Fruit fly (Drosophila melanogaster): ENCODE measurements around the gene CG11584.

The CG11584 gene

dm6 chrX:14209209-14209781, 28.5 kb downstream of the CG11584 start (continued):
- TF ChIP-seq HmgZ (tag; optimal IDR thresholded peaks at IDR 0.05), result no peak
- TF ChIP-seq NFAT (GFP tag; IDR thresholded peaks at IDR 0.05), result no peak
- no peak for TF ChIP-seq ci (GFP tag; IDR thresholded peaks at IDR 0.05)
- no peak for TF ChIP-seq Scr (GFP tag; IDR thresholded peaks at IDR 0.05; ENCODE audit: partially characterized antibody)
- no peak for TF ChIP-seq CG9876 (GFP tag; optimal IDR thresholded peaks at IDR 0.05)
- TF ChIP-seq unc-4 (GFP tag; IDR thresholded peaks at IDR 0.05; ENCODE audit: partially characterized antibody), result no peak
- no peak for TF ChIP-seq CG9437 (GFP tag; optimal IDR thresholded peaks at IDR 0.05)
- no peak for TF ChIP-seq slp2 (GFP tag; optimal IDR thresholded peaks at IDR 0.05)
- no peak for TF ChIP-seq so (GFP tag; IDR thresholded peaks at IDR 0.05)
- no peak for TF ChIP-seq cato (GFP tag; optimal IDR thresholded peaks at IDR 0.05; ENCODE audit: borderline replicate concordance)
- TF ChIP-seq sd (tag; optimal IDR thresholded peaks at IDR 0.05), result peak; percentile 69
- TF ChIP-seq CG33213 (GFP tag; optimal IDR thresholded peaks at IDR 0.05), result no peak
- TF ChIP-seq CG3281 (GFP tag; optimal IDR thresholded peaks at IDR 0.05), result peak; percentile 6
- no peak for TF ChIP-seq CG12744 (GFP tag; optimal IDR thresholded peaks at IDR 0.05)
- no peak for TF ChIP-seq klu (GFP tag; IDR thresholded peaks at IDR 0.05)
- TF ChIP-seq CG11560 (tag; IDR thresholded peaks at IDR 0.05), result no peak
- TF ChIP-seq tx (GFP tag; optimal IDR thresholded peaks at IDR 0.05), result no peak
- no peak for TF ChIP-seq Rfx (GFP tag; IDR thresholded peaks at IDR 0.05)
- no peak for TF ChIP-seq row (GFP tag; IDR thresholded peaks at IDR 0.05)
- TF ChIP-seq CG9817 (tag; optimal IDR thresholded peaks at IDR 0.05), result no peak
- no peak for TF ChIP-seq ftz-f1 (GFP tag; optimal IDR thresholded peaks at IDR 0.05)
- TF ChIP-seq CG7786 (GFP tag; optimal IDR thresholded peaks at IDR 0.05), result no peak
- TF ChIP-seq CG34376 (GFP tag; optimal IDR thresholded peaks at IDR 0.05), result no peak
- TF ChIP-seq CG7271 (tag; optimal IDR thresholded peaks at IDR 0.05), result no peak
- TF ChIP-seq stwl (tag; optimal IDR thresholded peaks at IDR 0.05), result no peak
- no peak for TF ChIP-seq Dek (tag; optimal IDR thresholded peaks at IDR 0.05)
- TF ChIP-seq grau (tag; optimal IDR thresholded peaks at IDR 0.05), result peak; percentile 46
- TF ChIP-seq CG2712 (tag; optimal IDR thresholded peaks at IDR 0.05), result no peak
- TF ChIP-seq PHDP (tag; optimal IDR thresholded peaks at IDR 0.05), result no peak
- TF ChIP-seq eyg (GFP tag; optimal IDR thresholded peaks at IDR 0.05), result no peak
- no peak for TF ChIP-seq CG16863 (GFP tag; optimal IDR thresholded peaks at IDR 0.05)
- no peak for TF ChIP-seq mld (GFP tag; IDR thresholded peaks at IDR 0.05; ENCODE audit: partially characterized antibody)
- TF ChIP-seq sob (GFP tag; IDR thresholded peaks at IDR 0.05), result no peak
- TF ChIP-seq unpg (GFP tag; optimal IDR thresholded peaks at IDR 0.05), result no peak
- TF ChIP-seq CG1602 (GFP tag; optimal IDR thresholded peaks at IDR 0.05), result no peak
- TF ChIP-seq mirr (GFP tag; optimal IDR thresholded peaks at IDR 0.05), result no peak
- TF ChIP-seq Lhr (GFP tag; optimal IDR thresholded peaks at IDR 0.05), result no peak
- TF ChIP-seq schlank (tag; optimal IDR thresholded peaks at IDR 0.05), result no peak
- no peak for TF ChIP-seq Ada2b (GFP tag; IDR thresholded peaks at IDR 0.05)
- no peak for TF ChIP-seq CG1024 (GFP tag; IDR thresholded peaks at IDR 0.05)
- no peak for TF ChIP-seq abd-A (tag; optimal IDR thresholded peaks at IDR 0.05)
- no peak for TF ChIP-seq bsh (GFP tag; optimal IDR thresholded peaks at IDR 0.05)
- no peak for TF ChIP-seq CG17385 (GFP tag; optimal IDR thresholded peaks at IDR 0.05)
- TF ChIP-seq sens-2 (GFP tag; IDR thresholded peaks at IDR 0.05), result no peak
- TF ChIP-seq her (GFP tag; optimal IDR thresholded peaks at IDR 0.05), result no peak
- no peak for TF ChIP-seq crp (GFP tag; optimal IDR thresholded peaks at IDR 0.05)
- no peak for TF ChIP-seq dm (GFP tag; optimal IDR thresholded peaks at IDR 0.05)
- no peak for TF ChIP-seq CG2120 (GFP tag; optimal IDR thresholded peaks at IDR 0.05)
- no peak for TF ChIP-seq fru (optimal IDR thresholded peaks at IDR 0.05)
- no peak for TF ChIP-seq jigr1 (GFP tag; IDR thresholded peaks at IDR 0.05)
- TF ChIP-seq Dll (GFP tag; IDR thresholded peaks at IDR 0.05; ENCODE audit: partially characterized antibody), result no peak
- no peak for TF ChIP-seq CG4404 (GFP tag; IDR thresholded peaks at IDR 0.05)
